Fruit fly (Drosophila melanogaster): ENCODE data around the gene Klp31E.

Gene Klp31E

DNA sequence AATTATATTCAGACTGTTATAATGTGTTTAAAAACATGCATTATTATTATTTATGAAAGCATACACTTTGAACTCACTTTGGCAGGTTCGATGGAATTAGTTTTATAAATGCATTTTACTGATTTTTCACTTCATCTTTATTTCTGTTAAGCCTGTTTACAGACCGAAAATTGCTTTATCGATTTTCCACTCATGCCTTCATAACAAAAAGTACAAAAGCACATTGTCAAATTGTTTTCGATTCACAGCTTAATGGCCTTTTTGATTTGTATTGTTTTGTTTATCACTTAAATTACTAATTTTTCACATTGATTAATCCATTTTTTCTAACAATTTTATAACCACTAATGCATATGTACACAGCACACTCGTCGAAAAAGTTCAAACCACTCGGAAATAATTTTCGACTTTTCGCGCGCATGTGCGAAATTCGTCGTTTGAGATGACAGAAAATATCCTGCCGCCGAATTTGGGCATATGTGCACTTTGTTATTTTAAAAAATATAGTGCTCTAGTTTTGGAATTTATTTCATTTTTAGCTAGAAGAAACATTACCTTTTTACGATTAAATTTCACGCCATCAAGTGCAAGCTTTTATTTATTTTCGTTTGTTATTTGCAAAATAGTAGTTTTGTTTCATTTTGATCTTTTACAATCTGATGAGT, 40.1 kb upstream of the Klp31E start, which contains the start of gene rho-5 (continued):
- TF ChIP-seq dati (GFP tag; IDR thresholded peaks at IDR 0.05): no peak
- peak; percentile 34; the same call in 1 of the 2 replicates for TF ChIP-seq slbo (GFP tag; IDR thresholded peaks at IDR 0.05)
- no peak for TF ChIP-seq CG10462 (GFP tag; optimal IDR thresholded peaks at IDR 0.05)
- TF ChIP-seq pzg (GFP tag; optimal IDR thresholded peaks at IDR 0.05): peak; percentile 6
- TF ChIP-seq CG31365 (tag; optimal IDR thresholded peaks at IDR 0.05): no peak
- TF ChIP-seq gsb-n (tag; optimal IDR thresholded peaks at IDR 0.05): no peak

DNA sequence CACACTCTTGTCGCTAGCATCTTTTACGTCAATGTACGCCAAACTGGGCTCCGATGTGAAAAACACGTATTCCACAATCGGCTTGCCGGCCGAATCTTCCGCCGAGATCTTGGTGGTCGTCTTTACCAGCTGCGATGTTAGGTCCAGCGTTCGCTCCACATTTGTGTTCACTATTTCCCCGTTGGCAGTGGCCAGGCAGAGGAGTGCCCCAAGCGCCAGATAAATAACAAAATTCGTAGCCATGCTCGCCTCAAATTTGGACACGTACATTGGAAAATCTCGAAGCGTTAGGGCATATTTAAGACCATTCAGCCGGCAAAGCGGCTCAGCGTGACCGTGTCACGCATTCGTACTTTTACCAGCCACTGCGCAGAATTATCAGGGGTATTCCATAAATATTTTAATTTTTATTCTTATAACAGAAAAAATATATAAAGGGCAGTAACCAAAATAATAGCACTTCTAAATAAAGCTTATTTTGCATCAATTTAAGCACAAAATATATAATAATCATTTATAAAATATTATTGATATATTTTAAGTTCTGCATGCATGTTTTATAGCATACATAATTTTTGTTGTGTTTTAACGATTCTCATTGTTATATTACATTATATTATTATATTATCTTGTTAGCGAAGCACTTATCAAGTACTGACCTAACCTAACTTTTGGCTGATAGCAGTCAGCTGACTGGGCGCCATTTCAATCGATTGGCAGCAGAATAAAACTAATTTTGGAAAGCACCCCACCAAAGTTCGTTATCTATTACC, 38.2 kb upstream of the Klp31E start, which contains the start of the genes CG33303 and dpr19:
Gene CG33303 (minus strand): TSS at position 294 of the 773 bp plus-strand sequence.
Gene dpr19 (plus strand): TSS at position 705 of the 773 bp plus-strand sequence.
- TF ChIP-seq Hand (GFP tag; optimal IDR thresholded peaks at IDR 0.05) (peak; percentile 31), D19B (GFP tag; optimal IDR thresholded peaks at IDR 0.05) (peak; percentile 21), CG2678 (tag; optimal IDR thresholded peaks at IDR 0.05) (peak; percentile 90), Dbx (GFP tag; IDR thresholded peaks at IDR 0.05) (peak; percentile 65; the same call in 2 of the 3 replicates), zfh2 (GFP tag; optimal IDR thresholded peaks at IDR 0.05) (no peak), tap (tag; optimal IDR thresholded peaks at IDR 0.05) (peak; percentile 76), gt (GFP tag; IDR thresholded peaks at IDR 0.05) (no peak), CG14667 (GFP tag; IDR thresholded peaks at IDR 0.05) (no peak; the same call in 1 of the 2 replicates), Xrp1 (GFP tag; IDR thresholded peaks at IDR 0.05) (peak; percentile 76), CG3407 (GFP tag; optimal IDR thresholded peaks at IDR 0.05) (peak; percentile 63), CG8281 (tag; optimal IDR thresholded peaks at IDR 0.05) (peak; percentile 4), CG14965 (GFP tag; optimal IDR thresholded peaks at IDR 0.05; ENCODE audit: borderline replicate concordance) (no peak), chinmo (GFP tag; IDR thresholded peaks at IDR 0.05; ENCODE audit: partially characterized antibody) (0 out of 4 replicates have a peak, but pooled peaks have one; percentile 41), CG7556 (GFP tag; optimal IDR thresholded peaks at IDR 0.05) (peak; percentile 80), CG30020 (tag; optimal IDR thresholded peaks at IDR 0.05) (peak; percentile 91), CG13123 (GFP tag; optimal IDR thresholded peaks at IDR 0.05) (peak; percentile 50), fd96Cb (tag; optimal IDR thresholded peaks at IDR 0.05) (peak; percentile 66), esg (GFP tag; conservative IDR thresholded peaks at IDR 0.05) (peak; percentile 58), jigr1 (GFP tag; IDR thresholded peaks at IDR 0.05) (no peak), CG12104 (GFP tag; optimal IDR thresholded peaks at IDR 0.05) (peak; percentile 49), CG2875 (GFP tag; optimal IDR thresholded peaks at IDR 0.05) (peak; percentile 36), CkIIα-i1 (GFP tag; IDR thresholded peaks at IDR 0.05) (no peak), CG6654 (GFP tag; optimal IDR thresholded peaks at IDR 0.05) (peak; percentile 16), stc (GFP tag; IDR thresholded peaks at IDR 0.05) (peak; percentile 74), psq (GFP tag; optimal IDR thresholded peaks at IDR 0.05) (peak; percentile 10), CG12299 (tag; optimal IDR thresholded peaks at IDR 0.05) (peak; percentile 81), CG12219 (GFP tag; optimal IDR thresholded peaks at IDR 0.05) (no peak), dmrt99B (tag; optimal IDR thresholded peaks at IDR 0.05) (peak; percentile 80), H2.0 (GFP tag; IDR thresholded peaks at IDR 0.05) (peak; percentile 35; the same call in 1 of the 2 replicates), CG6683 (GFP tag; optimal IDR thresholded peaks at IDR 0.05) (peak; percentile 68), Dll (GFP tag; IDR thresholded peaks at IDR 0.05; ENCODE audit: partially characterized antibody) (peak; percentile 38; the same call in 1 of the 4 replicates), Ssrp (tag; optimal IDR thresholded peaks at IDR 0.05) (peak; percentile 77), hkb (optimal IDR thresholded peaks at IDR 0.05) (no peak), hkb (GFP tag; IDR thresholded peaks at IDR 0.05) (peak; percentile 78), lmd (GFP tag; IDR thresholded peaks at IDR 0.05) (peak; percentile 52; the same call in 1 of the 2 replicates), kay (GFP tag; optimal IDR thresholded peaks at IDR 0.05) (peak; percentile 4), dm (GFP tag; optimal IDR thresholded peaks at IDR 0.05) (no peak), Hr3 (GFP tag; optimal IDR thresholded peaks at IDR 0.05) (peak; percentile 65), slbo (GFP tag; IDR thresholded peaks at IDR 0.05) (peak; percentile 75), CG4617 (GFP tag; optimal IDR thresholded peaks at IDR 0.05; ENCODE audit: borderline replicate concordance) (peak; percentile 75), nmo (GFP tag; optimal IDR thresholded peaks at IDR 0.05) (peak; percentile 88)

All from whole organism, embryonic.